Fruit fly (Drosophila melanogaster) whole organism, embryonic: ENCODE measurements around the gene CG10214.
A peak's percentile ranks its signal among the peaks of the same experiment; 100 is the strongest.

Experiments
- ATbp ChIP-seq: fragments of 200-800 bp; sonication (Bioruptor generic); optimal IDR thresholded peaks from 2 replicates; lab custom pipeline; 2017; ENCODE audit warnings: missing biosample characterization, mild to moderate bottlenecking, missing genetic modification characterization, missing genetic modification reagents
- Antp ChIP-seq: fragments of 200-800 bp; sonication (Bioruptor generic); optimal IDR thresholded peaks from 3 replicates; lab custom pipeline; 2016; ENCODE audit warnings: missing biosample characterization, missing genetic modification characterization
- Atf3 ChIP-seq: fragments of 200-800 bp; sonication (Bioruptor generic); optimal IDR thresholded peaks from 3 replicates; lab custom pipeline; 2016; ENCODE audit warnings: missing biosample characterization, missing genetic modification characterization
- Bdp1 ChIP-seq: fragments of 200-800 bp; sonication (Bioruptor generic); optimal IDR thresholded peaks from 3 replicates; lab custom pipeline; 2016; ENCODE audit warnings: missing biosample characterization, missing genetic modification characterization
- CG10147 ChIP-seq: fragments of 200-800 bp; sonication (Bioruptor generic); optimal IDR thresholded peaks from 2 replicates; lab custom pipeline; 2019; ENCODE audit warnings: missing biosample characterization, mild to moderate bottlenecking, missing genetic modification characterization, moderate library complexity
- CG10209 ChIP-seq: fragments of 200-800 bp; sonication (Bioruptor generic); optimal IDR thresholded peaks from 3 replicates; lab custom pipeline; 2017; ENCODE audit warnings: missing biosample characterization, mild to moderate bottlenecking, missing genetic modification characterization, missing genetic modification reagents
- CG10321 ChIP-seq: fragments of 200-800 bp; sonication (Bioruptor generic); IDR thresholded peaks from 2 replicates; pipeline ENCODE4 v1.3.6; 2022; ENCODE audit warnings: missing biosample characterization, missing genetic modification characterization
- CG1233 ChIP-seq: fragments of 200-800 bp; sonication (Bioruptor generic); optimal IDR thresholded peaks from 4 replicates; lab custom pipeline; 2018; ENCODE audit warnings: missing biosample characterization, mild to moderate bottlenecking, missing genetic modification characterization
- CG15073 ChIP-seq: fragments of 200-800 bp; sonication (Bioruptor generic); optimal IDR thresholded peaks from 2 replicates; lab custom pipeline; 2016; ENCODE audit warnings: missing biosample characterization, missing genetic modification characterization
- CG1603 ChIP-seq: fragments of 200-800 bp; sonication (Bioruptor generic); optimal IDR thresholded peaks from 2 replicates; lab custom pipeline; 2019; ENCODE audit warnings: missing biosample characterization, mild to moderate bottlenecking, missing genetic modification characterization, moderate library complexity
- CG16813 ChIP-seq: fragments of 200-800 bp; sonication (Bioruptor generic); IDR thresholded peaks from 3 replicates; pipeline ENCODE4 v1.3.6; 2022; ENCODE audit warnings: missing biosample characterization, missing genetic modification characterization; ENCODE audit not compliant: partially characterized antibody
- CG16863 ChIP-seq: fragments of 200-800 bp; sonication (Bioruptor generic); optimal IDR thresholded peaks from 3 replicates; lab custom pipeline; 2016; ENCODE audit warnings: missing biosample characterization, missing genetic modification characterization
- CG17385 ChIP-seq: fragments of 200-800 bp; sonication (Bioruptor generic); optimal IDR thresholded peaks from 3 replicates; lab custom pipeline; 2018; ENCODE audit warnings: missing biosample characterization, mild to moderate bottlenecking, missing genetic modification characterization
- CG2889 ChIP-seq: fragments of 200-800 bp; sonication (Bioruptor generic); IDR thresholded peaks from 3 replicates; pipeline ENCODE4 v1.3.6; 2022; ENCODE audit warnings: missing biosample characterization, missing genetic modification characterization
- CG31365 ChIP-seq: fragments of 200-800 bp; sonication (Bioruptor generic); optimal IDR thresholded peaks from 2 replicates; lab custom pipeline; 2018; ENCODE audit warnings: missing biosample characterization, mild to moderate bottlenecking, missing genetic modification characterization
- CG4282 ChIP-seq: fragments of 200-800 bp; sonication (Bioruptor generic); optimal IDR thresholded peaks from 2 replicates; lab custom pipeline; 2016; ENCODE audit warnings: missing biosample characterization, missing genetic modification characterization
- CG43689 ChIP-seq: fragments of 200-800 bp; sonication (Bioruptor generic); IDR thresholded peaks from 2 replicates; pipeline ENCODE4 v1.3.6; 2022; ENCODE audit warnings: missing biosample characterization, missing genetic modification characterization
- CG4820 ChIP-seq: fragments of 200-800 bp; sonication (Bioruptor generic); optimal IDR thresholded peaks from 3 replicates; lab custom pipeline; 2016; ENCODE audit warnings: missing biosample characterization, missing genetic modification characterization
- CG6683 ChIP-seq: fragments of 200-800 bp; sonication (Bioruptor generic); optimal IDR thresholded peaks from 2 replicates; lab custom pipeline; 2017; ENCODE audit warnings: missing biosample characterization, mild to moderate bottlenecking, missing genetic modification characterization, missing genetic modification reagents
- CG7357 ChIP-seq: fragments of 200-800 bp; sonication (Bioruptor generic); IDR thresholded peaks from 3 replicates; pipeline ENCODE4 v1.3.6; 2022; ENCODE audit warnings: missing biosample characterization, missing genetic modification characterization
- CG8765 ChIP-seq: fragments of 200-800 bp; sonication (Bioruptor generic); IDR thresholded peaks from 2 replicates; pipeline ENCODE4 v1.3.6; 2022; ENCODE audit warnings: missing biosample characterization, missing genetic modification characterization
- D ChIP-seq, 2 experiments: fragments of 200-800 bp in 1 of 2; fragments of >200 bp in 1 of 2; sonication (Bioruptor generic) in 1 of 2; optimal IDR thresholded peaks; 2 replicates in 1 of 2; 3 replicates in 1 of 2; lab custom pipeline; 2017; ENCODE audit warnings: mild to moderate bottlenecking in 1 of 2, missing biosample characterization in 1 of 2, missing genetic modification characterization in 1 of 2, missing genetic modification reagents in 1 of 2
- H2.0 ChIP-seq: fragments of 200-800 bp; sonication (Bioruptor generic); IDR thresholded peaks from 2 replicates; pipeline ENCODE4 v1.3.6; 2022; ENCODE audit warnings: missing biosample characterization, missing genetic modification characterization
- HLH4C ChIP-seq: fragments of 200-800 bp; sonication (Bioruptor generic); IDR thresholded peaks from 3 replicates; pipeline ENCODE4 v1.3.6; 2022; ENCODE audit warnings: missing biosample characterization, missing genetic modification characterization; ENCODE audit not compliant: partially characterized antibody
- HLH54F ChIP-seq: fragments of 200-800 bp; sonication (Bioruptor generic); optimal IDR thresholded peaks from 3 replicates; lab custom pipeline; 2016; ENCODE audit warnings: missing biosample characterization, missing genetic modification characterization
- Hand ChIP-seq: fragments of 200-800 bp; sonication (Bioruptor generic); optimal IDR thresholded peaks from 2 replicates; lab custom pipeline; 2017; ENCODE audit warnings: mild to moderate bottlenecking, missing biosample characterization, missing genetic modification reagents, missing genetic modification characterization
- Hr3 ChIP-seq: fragments of 200-800 bp; sonication (Bioruptor generic); optimal IDR thresholded peaks from 3 replicates; lab custom pipeline; 2016; ENCODE audit warnings: missing biosample characterization, missing genetic modification characterization
- TFAM ChIP-seq: fragments of 200-800 bp; sonication (Bioruptor generic); optimal IDR thresholded peaks from 2 replicates; lab custom pipeline; 2017; ENCODE audit warnings: missing biosample characterization, missing genetic modification characterization, inconsistent platforms
- Trl ChIP-seq, 3 experiments: fragments of >200 bp in 2 of 3; fragments of 200-800 bp in 1 of 3; sonication (Bioruptor generic) in 1 of 3; optimal IDR thresholded peaks; 2 replicates in 1 of 3; 3 replicates in 2 of 3; lab custom pipeline; 2016 to 2017; ENCODE audit warnings: missing biosample characterization in 1 of 3, missing genetic modification characterization in 1 of 3
- Usf ChIP-seq: fragments of 200-800 bp; sonication (Bioruptor generic); optimal IDR thresholded peaks from 2 replicates; lab custom pipeline; 2017; ENCODE audit warnings: missing genotype, missing biosample characterization, missing genetic modification characterization
- cg ChIP-seq: fragments of 200-800 bp; sonication (Bioruptor generic); optimal IDR thresholded peaks from 3 replicates; lab custom pipeline; 2019; ENCODE audit warnings: missing biosample characterization, mild to moderate bottlenecking, missing genetic modification characterization, moderate library complexity
- chinmo ChIP-seq: fragments of 200-800 bp; sonication (Bioruptor generic); IDR thresholded peaks from 4 replicates; pipeline ENCODE4 v1.3.6; 2022; ENCODE audit warnings: missing biosample characterization, missing genetic modification characterization; ENCODE audit not compliant: partially characterized antibody
- cwo ChIP-seq: fragments of 200-800 bp; sonication (Bioruptor generic); optimal IDR thresholded peaks from 3 replicates; lab custom pipeline; 2017; ENCODE audit warnings: missing biosample characterization, missing genetic modification characterization, mild to moderate bottlenecking, moderate library complexity, missing genetic modification reagents
- dm ChIP-seq: fragments of 200-800 bp; sonication (Bioruptor generic); optimal IDR thresholded peaks from 3 replicates; lab custom pipeline; 2016; ENCODE audit warnings: missing biosample characterization, missing genetic modification characterization
- ewg ChIP-seq: fragments of 200-800 bp; sonication (Bioruptor generic); optimal IDR thresholded peaks from 3 replicates; lab custom pipeline; 2017; ENCODE audit warnings: mild to moderate bottlenecking, missing biosample characterization, missing genetic modification reagents, missing genetic modification characterization
- ftz-f1 ChIP-seq: fragments of 200-800 bp; sonication (Bioruptor generic); optimal IDR thresholded peaks from 2 replicates; lab custom pipeline; 2016; ENCODE audit warnings: missing biosample characterization, missing genetic modification characterization
- gce ChIP-seq: fragments of 200-800 bp; sonication (Bioruptor generic); IDR thresholded peaks from 3 replicates; pipeline ENCODE4 v1.3.6; 2022; ENCODE audit warnings: missing biosample characterization, missing genetic modification characterization
- gcm ChIP-seq: fragments of 200-800 bp; sonication (Bioruptor generic); optimal IDR thresholded peaks from 2 replicates; lab custom pipeline; 2019; ENCODE audit warnings: missing biosample characterization, mild to moderate bottlenecking, missing genetic modification characterization, moderate library complexity
- ham ChIP-seq: fragments of 200-800 bp; sonication (Bioruptor generic); IDR thresholded peaks from 2 replicates; pipeline ENCODE4 v1.3.6; 2022; ENCODE audit warnings: missing biosample characterization, missing genetic modification characterization
- mirr ChIP-seq: fragments of 200-800 bp; sonication (Bioruptor generic); optimal IDR thresholded peaks from 3 replicates; lab custom pipeline; 2018; ENCODE audit warnings: missing biosample characterization, mild to moderate bottlenecking, missing genetic modification characterization
- otp ChIP-seq: fragments of 200-800 bp; sonication (Bioruptor generic); IDR thresholded peaks from 3 replicates; pipeline ENCODE4, ENCODE4 v1.3.6; 2022; ENCODE audit warnings: missing biosample characterization, missing genetic modification characterization
- pho ChIP-seq: fragments of 200-800 bp; sonication (Bioruptor generic); optimal IDR thresholded peaks from 2 replicates; lab custom pipeline; 2016; ENCODE audit warnings: missing biosample characterization, missing genetic modification characterization
- ro ChIP-seq: fragments of 200-800 bp; sonication (Bioruptor generic); IDR thresholded peaks from 2 replicates; pipeline ENCODE4 v1.3.6; 2022; ENCODE audit warnings: missing biosample characterization, missing genetic modification characterization
- scrt ChIP-seq: fragments of 200-800 bp; sonication (Bioruptor generic); optimal IDR thresholded peaks from 2 replicates; lab custom pipeline; 2018; ENCODE audit warnings: missing biosample characterization, mild to moderate bottlenecking, missing genetic modification characterization, moderate library complexity
- tll ChIP-seq, 2 experiments: fragments of 200-800 bp in 1 of 2; fragments of >200 bp in 1 of 2; sonication (Bioruptor generic) in 1 of 2; optimal IDR thresholded peaks; 2 replicates each; lab custom pipeline; 2017 to 2019; ENCODE audit warnings: missing biosample characterization in 2 of 2, missing genetic modification characterization in 2 of 2, mild to moderate bottlenecking in 1 of 2, moderate library complexity in 1 of 2
- yki ChIP-seq: fragments of >200 bp; optimal IDR thresholded peaks from 3 replicates; lab custom pipeline; 2018

CG10214 gene

DNA sequence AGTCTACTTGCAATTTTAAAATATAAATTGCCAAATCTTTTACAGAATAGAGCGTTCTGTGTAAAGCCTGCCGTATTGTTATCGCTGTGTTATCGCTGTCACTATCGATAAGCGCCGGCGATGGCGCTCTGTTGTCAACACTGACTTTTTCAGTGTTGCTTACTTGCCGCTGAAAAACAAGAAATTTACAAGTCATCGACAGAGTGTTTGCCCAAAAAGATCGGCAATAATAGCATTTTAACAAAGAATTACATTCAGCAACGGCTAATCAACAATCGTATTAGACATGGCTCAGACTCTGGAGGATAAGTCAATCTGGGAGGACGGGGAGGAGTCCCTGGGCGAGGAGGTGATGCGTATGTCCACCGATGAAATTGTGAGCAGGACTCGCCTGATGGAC is 14.6 kb downstream of the CG10214 start, which contains the start of the genes RanBP3 and Rpt5 (continued):
- peak; percentile 33 for TF ChIP-seq CG6683 (GFP tag; lab: Kevin White, UChicago)
- peak; percentile 58 for TF ChIP-seq dm (GFP tag; lab: Kevin White, UChicago)
- TF ChIP-seq cg (GFP tag; lab: Kevin White, UChicago), result no peak
- no peak for TF ChIP-seq Trl (optimal IDR thresholded peaks at IDR 0.05; lab: Kevin White, UChicago)
- TF ChIP-seq Trl (GFP tag; optimal IDR thresholded peaks at IDR 0.05; lab: Kevin White, UChicago), result peak; percentile 50
- peak; percentile 10 for TF ChIP-seq CG10147 (GFP tag; lab: Kevin White, UChicago)
- TF ChIP-seq CG1233 (GFP tag; lab: Kevin White, UChicago), result peak; percentile 27
- TF ChIP-seq ftz-f1 (GFP tag; lab: Kevin White, UChicago), result peak; percentile 63
- TF ChIP-seq CG16863 (GFP tag; lab: Kevin White, UChicago), result no peak
- no peak for TF ChIP-seq H2.0 (GFP tag; lab: Robert Waterston, UW)
- peak; percentile 5 for TF ChIP-seq Bdp1 (GFP tag; lab: Kevin White, UChicago)
- TF ChIP-seq scrt (GFP tag; lab: Kevin White, UChicago), result no peak
- no peak for TF ChIP-seq gcm (GFP tag; lab: Kevin White, UChicago)
- no peak for TF ChIP-seq Usf (GFP tag; lab: Kevin White, UChicago)
- TF ChIP-seq D (optimal IDR thresholded peaks at IDR 0.05; lab: Kevin White, UChicago), result no peak
- TF ChIP-seq D (GFP tag; optimal IDR thresholded peaks at IDR 0.05; lab: Kevin White, UChicago), result no peak
- peak; percentile 3 for TF ChIP-seq CG4820 (GFP tag; lab: Kevin White, UChicago)
- peak; percentile 19 for TF ChIP-seq Hr3 (GFP tag; lab: Kevin White, UChicago)
- TF ChIP-seq TFAM, result no peak
- peak; percentile 79 for TF ChIP-seq CG16813 (GFP tag; lab: Robert Waterston, UW)
- TF ChIP-seq CG31365, result no peak
- TF ChIP-seq CG2889 (GFP tag; lab: Robert Waterston, UW), result no peak
- no peak for TF ChIP-seq yki
- no peak for TF ChIP-seq CG8765
- peak; percentile 55 for TF ChIP-seq CG10209
- TF ChIP-seq chinmo (GFP tag; lab: Robert Waterston, UW), result peak; percentile 69; the same call in 1 of the 4 replicates
- TF ChIP-seq Hand (GFP tag; lab: Kevin White, UChicago), result no peak
- no peak for TF ChIP-seq tll (GFP tag; optimal IDR thresholded peaks at IDR 0.05; lab: Kevin White, UChicago)
- TF ChIP-seq ro (GFP tag; lab: Robert Waterston, UW), result no peak
- TF ChIP-seq CG15073 (GFP tag; lab: Kevin White, UChicago), result peak; percentile 8
- peak; percentile 61 for TF ChIP-seq Antp (GFP tag; lab: Kevin White, UChicago)
- no peak for TF ChIP-seq ATbp (GFP tag; lab: Kevin White, UChicago)
- TF ChIP-seq CG43689 (GFP tag; lab: Robert Waterston, UW), result no peak
- TF ChIP-seq HLH54F (GFP tag; lab: Kevin White, UChicago), result peak; percentile 71
- no peak for TF ChIP-seq CG17385 (GFP tag; lab: Kevin White, UChicago)
- TF ChIP-seq HLH4C (GFP tag; lab: Robert Waterston, UW), result peak; percentile 81
- TF ChIP-seq CG4282 (GFP tag; lab: Kevin White, UChicago), result peak; percentile 31
- TF ChIP-seq mirr (GFP tag; lab: Kevin White, UChicago), result peak; percentile 44
- no peak for TF ChIP-seq CG10321 (GFP tag; lab: Robert Waterston, UW)

dm6 chr3R:23747446-23747845 is 19.8 kb downstream of the CG10214 start:
- peak; percentile 31; the same call in 1 of the 3 replicates for TF ChIP-seq otp (GFP tag; lab: Robert Waterston, UW)
- TF ChIP-seq Atf3, result no peak
- no peak for TF ChIP-seq pho (GFP tag; lab: Kevin White, UChicago)
- TF ChIP-seq cwo (GFP tag; lab: Kevin White, UChicago), result peak; percentile 57
- no peak for TF ChIP-seq CG7357
- TF ChIP-seq gce (GFP tag; lab: Robert Waterston, UW), result no peak
- TF ChIP-seq ewg (GFP tag; lab: Kevin White, UChicago), result no peak
- no peak for TF ChIP-seq ham (GFP tag; lab: Robert Waterston, UW)
- no peak for TF ChIP-seq CG1603
